Worm (Caenorhabditis elegans) whole organism, late embryonic: ENCODE results near the gene ZC449.5.

ENCODE experiments used
- C38D4.7 ChIP-seq: fragments of 200-800 bp; sonication (Bioruptor generic); optimal IDR thresholded peaks from 2 replicates; lab custom pipeline; 2018; ENCODE audit warnings: mild to moderate bottlenecking, missing genetic modification characterization, moderate library complexity, missing compliant biosample characterization
- F13H6.1 ChIP-seq: sonication (generic microtip); optimal IDR thresholded peaks from 2 replicates; lab custom pipeline; 2016; ENCODE audit warnings: missing genetic modification characterization, missing compliant biosample characterization
- K02D7.2 ChIP-seq: sonication (generic microtip); optimal IDR thresholded peaks from 2 replicates; lab custom pipeline; 2017; ENCODE audit warnings: mild to moderate bottlenecking, missing genetic modification characterization, missing compliant biosample characterization
- T23F11.4 ChIP-seq: fragments of 200-800 bp; sonication (Bioruptor generic); optimal IDR thresholded peaks from 2 replicates; lab custom pipeline; 2018; ENCODE audit warnings: mild to moderate bottlenecking, missing genetic modification characterization, missing compliant biosample characterization
- ahr-1 ChIP-seq: sonication (generic microtip); optimal IDR thresholded peaks from 2 replicates; lab custom pipeline; 2016; ENCODE audit warnings: missing genetic modification characterization, missing compliant biosample characterization
- ama-1 ChIP-seq: fragments of 150-350 bp; optimal IDR thresholded peaks from 2 replicates; lab custom pipeline; 2014
- ceh-14 ChIP-seq: sonication (generic microtip); optimal IDR thresholded peaks from 2 replicates; lab custom pipeline; 2016; ENCODE audit warnings: missing genotype, missing genetic modification characterization, missing compliant biosample characterization
- ceh-18 ChIP-seq: sonication (generic microtip); optimal IDR thresholded peaks from 2 replicates; lab custom pipeline; 2016; ENCODE audit warnings: missing genetic modification characterization, missing compliant biosample characterization
- ceh-19 ChIP-seq: fragments of 200-800 bp; sonication (Bioruptor generic); optimal IDR thresholded peaks from 2 replicates; lab custom pipeline; 2018; ENCODE audit warnings: mild to moderate bottlenecking, missing genetic modification characterization, missing compliant biosample characterization
- ceh-24 ChIP-seq: sonication (generic microtip); optimal IDR thresholded peaks from 2 replicates; lab custom pipeline; 2016; ENCODE audit warnings: mild to moderate bottlenecking, missing genetic modification characterization, missing compliant biosample characterization
- ceh-31 ChIP-seq: sonication (generic microtip); optimal IDR thresholded peaks from 2 replicates; lab custom pipeline; 2016; ENCODE audit warnings: missing genetic modification characterization, missing compliant biosample characterization
- ceh-34 ChIP-seq: sonication (generic microtip); optimal IDR thresholded peaks from 2 replicates; lab custom pipeline; 2016; ENCODE audit warnings: mild to moderate bottlenecking, missing genetic modification characterization, missing compliant biosample characterization
- ceh-48 ChIP-seq: sonication (generic microtip); optimal IDR thresholded peaks from 2 replicates; lab custom pipeline; 2016; ENCODE audit warnings: missing genetic modification characterization, inconsistent platforms, missing compliant biosample characterization
- ceh-6 ChIP-seq: fragments of 200-800 bp; sonication (Bioruptor generic); optimal IDR thresholded peaks from 2 replicates; lab custom pipeline; 2018; ENCODE audit warnings: mild to moderate bottlenecking, missing genetic modification characterization, missing compliant biosample characterization
- ceh-9 ChIP-seq: sonication (generic microtip); optimal IDR thresholded peaks from 2 replicates; lab custom pipeline; 2016; ENCODE audit warnings: mild to moderate bottlenecking, missing genetic modification characterization, inconsistent platforms, missing compliant biosample characterization
- che-1 ChIP-seq: sonication (generic microtip); optimal IDR thresholded peaks from 2 replicates; lab custom pipeline; 2016; ENCODE audit warnings: mild to moderate bottlenecking, missing genetic modification characterization, missing compliant biosample characterization
- fax-1 ChIP-seq: sonication (generic microtip); optimal IDR thresholded peaks from 2 replicates; lab custom pipeline; 2016; ENCODE audit warnings: missing genotype, missing genetic modification characterization, missing compliant biosample characterization
- fkh-10 ChIP-seq: fragments of 150-350 bp; optimal IDR thresholded peaks from 2 replicates; lab custom pipeline; 2014; ENCODE audit warnings: missing biosample characterization, missing genetic modification reagents, missing genetic modification characterization
- fkh-6 ChIP-seq: sonication (generic microtip); optimal IDR thresholded peaks from 2 replicates; lab custom pipeline; 2016; ENCODE audit warnings: missing genetic modification characterization, missing compliant biosample characterization
- gmeb-2 ChIP-seq: sonication (generic microtip); optimal IDR thresholded peaks from 2 replicates; lab custom pipeline; 2016; ENCODE audit warnings: missing genetic modification characterization, inconsistent platforms, missing compliant biosample characterization
- hlh-13 ChIP-seq: fragments of 200-800 bp; sonication (Bioruptor generic); optimal IDR thresholded peaks from 2 replicates; lab custom pipeline; 2018; ENCODE audit warnings: mild to moderate bottlenecking, missing genetic modification characterization, missing compliant biosample characterization
- hlh-15 ChIP-seq: sonication (generic microtip); optimal IDR thresholded peaks from 2 replicates; lab custom pipeline; 2016; ENCODE audit warnings: missing genetic modification characterization, missing compliant biosample characterization
- hlh-8 ChIP-seq: sonication (generic microtip); optimal IDR thresholded peaks from 2 replicates; lab custom pipeline; 2016; ENCODE audit warnings: missing genotype, missing genetic modification characterization, missing compliant biosample characterization
- lin-11 ChIP-seq: fragments of 200-800 bp; sonication (Bioruptor generic); optimal IDR thresholded peaks from 2 replicates; lab custom pipeline; 2018; ENCODE audit warnings: mild to moderate bottlenecking, missing genetic modification characterization, missing compliant biosample characterization
- madf-2 ChIP-seq: sonication (generic microtip); optimal IDR thresholded peaks from 2 replicates; lab custom pipeline; 2017; ENCODE audit warnings: missing genetic modification characterization, missing compliant biosample characterization
- nfya-1 ChIP-seq: sonication (generic microtip); optimal IDR thresholded peaks from 2 replicates; lab custom pipeline; 2017; ENCODE audit warnings: missing genetic modification characterization, mild to moderate bottlenecking, missing compliant biosample characterization, antibody characterized with exemption, moderate library complexity
- pag-3 ChIP-seq: sonication (generic microtip); optimal IDR thresholded peaks from 2 replicates; lab custom pipeline; 2016; ENCODE audit warnings: missing compliant biosample characterization, missing genetic modification characterization, borderline replicate concordance
- pha-2 ChIP-seq: sonication (generic microtip); optimal IDR thresholded peaks from 2 replicates; lab custom pipeline; 2017; ENCODE audit warnings: mild to moderate bottlenecking, missing genetic modification characterization, missing compliant biosample characterization
- pha-4 ChIP-seq: fragments of 150-350 bp; optimal IDR thresholded peaks from 2 replicates; lab custom pipeline; 2018; ENCODE audit warnings: missing biosample characterization, missing genetic modification reagents, missing genetic modification characterization
- sdc-2 ChIP-seq: sonication (generic microtip); optimal IDR thresholded peaks from 2 replicates; lab custom pipeline; 2016; ENCODE audit warnings: missing genotype, missing genetic modification characterization, missing compliant biosample characterization
- sox-2 ChIP-seq: fragments of 200-800 bp; sonication (Bioruptor generic); IDR thresholded peaks from 2 replicates; pipeline ENCODE4 v1.3.6; 2022; ENCODE audit warnings: missing genetic modification reagents, missing genetic modification characterization, missing compliant biosample characterization
- tbx-2 ChIP-seq: sonication (generic microtip); optimal IDR thresholded peaks from 2 replicates; lab custom pipeline; 2016; ENCODE audit warnings: missing genetic modification characterization, missing compliant biosample characterization
- tbx-7 ChIP-seq: sonication (generic microtip); optimal IDR thresholded peaks from 2 replicates; lab custom pipeline; 2016; ENCODE audit warnings: missing genotype, missing genetic modification characterization, missing compliant biosample characterization
- unc-42 ChIP-seq: sonication (generic microtip); optimal IDR thresholded peaks from 2 replicates; lab custom pipeline; 2016; ENCODE audit warnings: missing genotype, missing genetic modification characterization, missing compliant biosample characterization
- unc-55 ChIP-seq: sonication (generic microtip); optimal IDR thresholded peaks from 2 replicates; lab custom pipeline; 2017; ENCODE audit warnings: missing biosample characterization, missing genetic modification reagents, missing genetic modification characterization
- unc-86 ChIP-seq: sonication (generic microtip); optimal IDR thresholded peaks from 2 replicates; lab custom pipeline; 2016; ENCODE audit warnings: missing genetic modification characterization, missing compliant biosample characterization
- zip-5 ChIP-seq: sonication (generic microtip); optimal IDR thresholded peaks from 2 replicates; lab custom pipeline; 2016; ENCODE audit warnings: missing genetic modification characterization, missing compliant biosample characterization

Gene ZC449.5

ce11 chrX:5040038-5040437 is 2.5 kb upstream of the ZC449.5 start:
- TF ChIP-seq unc-86 (tag; lab: Kevin White, UChicago) (no peak), che-1 (tag; lab: Kevin White, UChicago) (no peak), tbx-2 (tag; lab: Kevin White, UChicago) (no peak), ceh-34 (tag; lab: Kevin White, UChicago) (no peak), ceh-31 (tag; lab: Kevin White, UChicago) (no peak), ceh-18 (tag; lab: Kevin White, UChicago) (no peak), ama-1 (lab: Kevin White, UChicago) (no peak), ceh-14 (no peak), hlh-8 (tag; lab: Kevin White, UChicago) (no peak), F13H6.1 (tag; lab: Kevin White, UChicago) (no peak), fkh-10 (no peak), nfya-1 (tag; lab: Kevin White, UChicago) (no peak)

DNA sequence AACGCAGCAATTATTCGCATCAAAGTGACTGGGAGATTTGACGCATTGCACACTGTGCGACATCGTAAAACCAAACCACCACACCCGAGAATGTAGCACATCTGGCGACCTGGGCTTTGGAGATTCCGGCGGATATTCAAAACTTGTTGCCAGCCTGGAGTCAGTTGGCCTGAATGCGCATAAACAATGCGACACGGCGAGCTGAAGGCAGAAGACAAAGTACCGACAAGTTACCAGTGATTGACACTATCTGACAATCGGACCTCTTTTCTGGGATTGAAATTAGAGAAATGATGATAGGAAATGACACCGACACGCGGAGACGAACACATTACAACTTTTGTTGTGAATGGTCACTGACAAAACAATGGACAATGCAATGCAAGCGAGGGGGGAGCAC is 1.2 kb upstream of the ZC449.5 start:
- TF ChIP-seq zip-5 (tag; lab: Kevin White, UChicago) = no peak
- no peak for TF ChIP-seq ceh-6 (GFP tag; lab: Kevin White, UChicago)
- peak; percentile 81 for TF ChIP-seq unc-55 (GFP tag; lab: Kevin White, UChicago)
- TF ChIP-seq hlh-15 = no peak
- no peak for TF ChIP-seq ceh-24
- TF ChIP-seq tbx-7 (tag; lab: Kevin White, UChicago) = no peak

DNA sequence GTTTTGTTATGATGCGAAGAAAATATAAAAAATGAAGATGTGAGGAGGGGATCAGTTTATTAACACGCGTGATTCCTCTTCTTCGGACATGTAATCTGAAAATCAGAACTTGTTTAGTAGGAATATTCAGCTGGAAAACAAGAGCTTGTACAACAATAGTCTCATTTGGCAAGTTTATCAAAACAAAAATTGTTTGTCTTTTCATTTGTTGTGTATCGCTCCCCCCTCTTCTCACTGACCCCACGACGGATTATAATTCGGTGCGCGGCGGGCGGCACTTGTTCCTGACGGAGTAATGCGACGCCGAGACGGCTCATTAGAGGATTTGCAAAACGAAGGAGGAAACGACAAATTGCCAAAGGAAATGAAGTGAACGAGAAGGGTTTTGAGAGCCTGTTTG is 3.7 kb downstream of the ZC449.5 start, which contains the start of gene ZC449.4:
TSS of gene ZC449.4 (minus strand) at position 101 of the 400 bp plus-strand sequence.
- no peak for TF ChIP-seq hlh-13 (GFP tag; lab: Kevin White, UChicago)
- no peak for TF ChIP-seq T23F11.4 (GFP tag; lab: Kevin White, UChicago)
- TF ChIP-seq pha-2 (tag; lab: Kevin White, UChicago) = no peak
- no peak for TF ChIP-seq sdc-2 (tag; lab: Kevin White, UChicago)
- TF ChIP-seq, all 69 proteins: peak for 0

DNA sequence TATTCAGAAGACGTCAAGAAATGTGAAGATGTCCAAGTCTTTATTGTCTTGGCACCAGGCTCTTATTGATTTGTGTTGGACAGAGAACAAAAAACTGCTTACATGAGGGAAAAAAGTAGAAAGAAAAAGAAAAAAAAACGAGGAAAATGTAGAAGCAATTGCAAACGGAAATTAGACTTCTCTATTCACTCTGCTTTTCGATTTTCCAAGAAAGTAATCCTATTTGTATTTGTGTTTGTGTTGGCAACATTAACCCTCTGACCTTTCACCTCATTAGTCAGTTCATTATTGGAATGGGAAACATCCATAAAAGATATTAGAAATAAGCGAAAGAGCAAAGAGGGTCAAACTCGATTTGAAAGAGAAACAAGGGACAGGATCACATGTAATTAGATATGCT is 5.8 kb downstream of the ZC449.5 start:
- TF ChIP-seq sox-2 (no peak), unc-42 (tag; lab: Kevin White, UChicago) (peak; percentile 98)

- TF ChIP-seq ceh-34 (tag; lab: Kevin White, UChicago) (no peak), pag-3 (tag; lab: Kevin White, UChicago) (no peak), ceh-48 (tag; lab: Kevin White, UChicago) (no peak), sdc-2 (tag; lab: Kevin White, UChicago) (no peak), ahr-1 (tag; lab: Kevin White, UChicago) (no peak), fax-1 (tag; lab: Kevin White, UChicago) (no peak), unc-42 (tag; lab: Kevin White, UChicago) (no peak), madf-2 (tag; lab: Kevin White, UChicago) (no peak), lin-11 (tag; lab: Kevin White, UChicago) (no peak), fkh-6 (tag; lab: Kevin White, UChicago) (no peak), gmeb-2 (tag; lab: Kevin White, UChicago) (no peak), tbx-7 (tag; lab: Kevin White, UChicago) (no peak), ceh-19 (GFP tag; lab: Kevin White, UChicago) (no peak), pha-4 (no peak), K02D7.2 (no peak), ceh-14 (no peak), C38D4.7 (GFP tag; lab: Kevin White, UChicago) (no peak), ceh-18 (tag; lab: Kevin White, UChicago) (no peak), ceh-9 (tag; lab: Kevin White, UChicago) (no peak)
These were observed 9.0 kb downstream of the ZC449.5 start for ce11 chrX:5028593-5028955.
